Fruit fly (Drosophila melanogaster) whole organism, embryonic: Measurements from ENCODE around the gene PGRP-LE.

Experiments used
- B-H2 ChIP-seq: fragments of 200-800 bp; sonication (Bioruptor generic); optimal IDR thresholded peaks from 2 replicates; lab custom pipeline; 2018; ENCODE audit warnings: missing biosample characterization, mild to moderate bottlenecking, missing genetic modification characterization
- BtbVII ChIP-seq: fragments of 200-800 bp; sonication (Bioruptor generic); optimal IDR thresholded peaks from 3 replicates; lab custom pipeline; 2017; ENCODE audit warnings: missing biosample characterization, mild to moderate bottlenecking, missing genetic modification characterization
- CG12071 ChIP-seq: fragments of 200-800 bp; sonication (Bioruptor generic); optimal IDR thresholded peaks from 3 replicates; lab custom pipeline; 2018; ENCODE audit warnings: missing biosample characterization, mild to moderate bottlenecking, missing genetic modification characterization
- CG14710 ChIP-seq: fragments of 200-800 bp; sonication (Bioruptor generic); optimal IDR thresholded peaks from 3 replicates; lab custom pipeline; 2019; ENCODE audit warnings: missing biosample characterization, mild to moderate bottlenecking, missing genetic modification characterization, moderate library complexity
- CG15696 ChIP-seq: fragments of 200-800 bp; sonication (Bioruptor generic); optimal IDR thresholded peaks from 2 replicates; lab custom pipeline; 2019; ENCODE audit warnings: missing biosample characterization, mild to moderate bottlenecking, missing genetic modification characterization, moderate library complexity
- CG16813 ChIP-seq: fragments of 200-800 bp; sonication (Bioruptor generic); IDR thresholded peaks from 3 replicates; pipeline ENCODE4 v1.3.6; 2022; ENCODE audit warnings: missing biosample characterization, missing genetic modification characterization; ENCODE audit not compliant: partially characterized antibody
- CG30020 ChIP-seq: fragments of 200-800 bp; optimal IDR thresholded peaks from 2 replicates; lab custom pipeline; 2019; ENCODE audit warnings: missing biosample characterization, mild to moderate bottlenecking, missing genetic modification characterization, moderate library complexity
- CG31365 ChIP-seq: fragments of 200-800 bp; sonication (Bioruptor generic); optimal IDR thresholded peaks from 2 replicates; lab custom pipeline; 2018; ENCODE audit warnings: missing biosample characterization, mild to moderate bottlenecking, missing genetic modification characterization
- CG3847 ChIP-seq: fragments of 200-800 bp; sonication (Bioruptor generic); IDR thresholded peaks from 2 replicates; pipeline ENCODE4 v1.3.6; 2022; ENCODE audit warnings: missing biosample characterization, missing genetic modification characterization
- CG7963 ChIP-seq: fragments of 200-800 bp; sonication (Bioruptor generic); IDR thresholded peaks from 3 replicates; pipeline ENCODE4 v1.3.6; 2022; ENCODE audit warnings: missing biosample characterization, missing genetic modification characterization; ENCODE audit not compliant: partially characterized antibody
- CG8290 ChIP-seq, 3 experiments: fragments of 200-800 bp; sonication (Bioruptor generic); optimal IDR thresholded peaks; 2 replicates each; lab custom pipeline; 2016 to 2019; ENCODE audit warnings: missing biosample characterization in 3 of 3, missing genetic modification characterization in 3 of 3, mild to moderate bottlenecking in 2 of 3, moderate library complexity in 1 of 3
- Dip2 ChIP-seq: fragments of 200-800 bp; sonication (Bioruptor generic); IDR thresholded peaks from 2 replicates; pipeline ENCODE4 v1.3.6; 2022; ENCODE audit warnings: missing biosample characterization, missing genetic modification characterization
- Doc3 ChIP-seq: fragments of 200-800 bp; sonication (Bioruptor generic); IDR thresholded peaks from 3 replicates; pipeline ENCODE4 v1.3.6; 2022; ENCODE audit warnings: missing biosample characterization, missing genetic modification characterization; ENCODE audit not compliant: partially characterized antibody
- Dref ChIP-seq: fragments of 200-800 bp; sonication (Bioruptor generic); IDR thresholded peaks from 2 replicates; pipeline ENCODE4 v1.3.6; 2022; ENCODE audit warnings: missing biosample characterization, missing genetic modification characterization
- Drgx ChIP-seq: fragments of 200-800 bp; sonication (Bioruptor generic); IDR thresholded peaks from 2 replicates; pipeline ENCODE4 v1.3.6; 2022; ENCODE audit warnings: missing biosample characterization, missing genetic modification characterization
- E2f1 ChIP-seq: fragments of 200-800 bp; sonication (Bioruptor generic); IDR thresholded peaks from 2 replicates; pipeline ENCODE4 v1.3.6; 2022; ENCODE audit warnings: missing biosample characterization, missing genetic modification characterization
- HLH4C ChIP-seq: fragments of 200-800 bp; sonication (Bioruptor generic); IDR thresholded peaks from 3 replicates; pipeline ENCODE4 v1.3.6; 2022; ENCODE audit warnings: missing biosample characterization, missing genetic modification characterization; ENCODE audit not compliant: partially characterized antibody
- MBD-R2 ChIP-seq: fragments of 200-800 bp; sonication (Bioruptor generic); IDR thresholded peaks from 2 replicates; pipeline ENCODE4 v1.3.6; 2022; ENCODE audit warnings: missing biosample characterization, missing genetic modification characterization
- NC2α ChIP-seq: fragments of 200-800 bp; sonication (Bioruptor generic); optimal IDR thresholded peaks from 2 replicates; lab custom pipeline; 2016; ENCODE audit warnings: missing biosample characterization, missing genetic modification characterization
- NC2β ChIP-seq: fragments of 200-800 bp; sonication (Bioruptor generic); optimal IDR thresholded peaks from 2 replicates; lab custom pipeline; 2016; ENCODE audit warnings: missing biosample characterization, missing genetic modification characterization
- Neu2 ChIP-seq: fragments of 200-800 bp; sonication (Bioruptor generic); optimal IDR thresholded peaks from 3 replicates; lab custom pipeline; 2016; ENCODE audit warnings: missing biosample characterization, missing genetic modification characterization, borderline replicate concordance
- Opbp ChIP-seq: fragments of 200-800 bp; sonication (Bioruptor generic); IDR thresholded peaks from 3 replicates; pipeline ENCODE4 v1.3.6; 2022; ENCODE audit warnings: missing biosample characterization, missing genetic modification characterization; ENCODE audit not compliant: partially characterized antibody
- Ptx1 ChIP-seq: fragments of 200-800 bp; sonication (Bioruptor generic); IDR thresholded peaks from 2 replicates; pipeline ENCODE4 v1.3.6; 2022; ENCODE audit warnings: missing biosample characterization, missing genetic modification characterization
- Scr ChIP-seq: fragments of 200-800 bp; sonication (Bioruptor generic); IDR thresholded peaks from 2 replicates; pipeline ENCODE4 v1.3.6; 2022; ENCODE audit warnings: missing biosample characterization, missing genetic modification characterization; ENCODE audit not compliant: partially characterized antibody
- Sry-δ ChIP-seq: fragments of 200-800 bp; sonication (Bioruptor generic); optimal IDR thresholded peaks from 2 replicates; lab custom pipeline; 2016; ENCODE audit warnings: missing biosample characterization, missing genetic modification characterization
- amos ChIP-seq: fragments of 200-800 bp; sonication (Bioruptor generic); IDR thresholded peaks from 2 replicates; pipeline ENCODE4 v1.3.6; 2022; ENCODE audit warnings: missing biosample characterization, missing genetic modification characterization; ENCODE audit not compliant: partially characterized antibody
- ato ChIP-seq: fragments of 200-800 bp; sonication (Bioruptor generic); IDR thresholded peaks from 2 replicates; pipeline ENCODE4 v1.3.6; 2022; ENCODE audit warnings: missing biosample characterization, missing genetic modification characterization; ENCODE audit not compliant: partially characterized antibody
- bowl ChIP-seq: fragments of 200-800 bp; sonication (Bioruptor generic); IDR thresholded peaks from 2 replicates; pipeline ENCODE4 v1.3.6; 2022; ENCODE audit warnings: missing biosample characterization, missing genetic modification characterization
- cas ChIP-seq: fragments of 200-800 bp; sonication (Bioruptor generic); IDR thresholded peaks from 2 replicates; pipeline ENCODE4 v1.3.6; 2022; ENCODE audit warnings: missing biosample characterization, missing genetic modification characterization
- emc ChIP-seq: fragments of 200-800 bp; sonication (Bioruptor generic); optimal IDR thresholded peaks from 2 replicates; lab custom pipeline; 2016; ENCODE audit warnings: missing biosample characterization, missing genetic modification characterization
- exex ChIP-seq: fragments of 200-800 bp; sonication (Bioruptor generic); optimal IDR thresholded peaks from 4 replicates; lab custom pipeline; 2018; ENCODE audit warnings: missing biosample characterization, mild to moderate bottlenecking, missing genetic modification characterization, moderate library complexity
- gt ChIP-seq: fragments of 200-800 bp; sonication (Bioruptor generic); IDR thresholded peaks from 2 replicates; pipeline ENCODE4 v1.3.6; 2022; ENCODE audit warnings: missing biosample characterization, missing genetic modification characterization
- hb ChIP-seq: fragments of 200-800 bp; sonication (Bioruptor generic); IDR thresholded peaks from 3 replicates; pipeline ENCODE4 v1.3.6; 2022; ENCODE audit warnings: missing biosample characterization, missing genetic modification characterization; ENCODE audit not compliant: partially characterized antibody
- hbn ChIP-seq: fragments of 200-800 bp; sonication (Bioruptor generic); IDR thresholded peaks from 2 replicates; pipeline ENCODE4 v1.3.6; 2022; ENCODE audit warnings: missing biosample characterization, missing genetic modification characterization; ENCODE audit not compliant: partially characterized antibody
- inv ChIP-seq: fragments of 200-800 bp; sonication (Bioruptor generic); IDR thresholded peaks from 2 replicates; pipeline ENCODE4 v1.3.6; 2022; ENCODE audit warnings: missing biosample characterization, missing genetic modification characterization; ENCODE audit not compliant: partially characterized antibody
- knrl ChIP-seq: fragments of 200-800 bp; sonication (Bioruptor generic); IDR thresholded peaks from 3 replicates; pipeline ENCODE4 v1.3.6; 2022; ENCODE audit warnings: missing biosample characterization, missing genetic modification characterization; ENCODE audit not compliant: partially characterized antibody
- lov ChIP-seq, 2 experiments: fragments of 200-800 bp in 1 of 2; fragments of >200 bp in 1 of 2; sonication (Bioruptor generic) in 1 of 2; IDR thresholded peaks in 1 of 2; optimal IDR thresholded peaks in 1 of 2; 2 replicates in 1 of 2; 3 replicates in 1 of 2; pipeline versions ENCODE4 v1.3.6 to Lab custom; 2017 to 2022; ENCODE audit warnings: missing biosample characterization in 1 of 2, missing genetic modification characterization in 1 of 2
- nerfin-2 ChIP-seq: fragments of 200-800 bp; sonication (Bioruptor generic); IDR thresholded peaks from 2 replicates; pipeline ENCODE4 v1.3.6; 2022; ENCODE audit warnings: missing biosample characterization, missing genetic modification characterization; ENCODE audit not compliant: partially characterized antibody
- row ChIP-seq: fragments of 200-800 bp; sonication (Bioruptor generic); IDR thresholded peaks from 3 replicates; pipeline ENCODE4 v1.3.6; 2022; ENCODE audit warnings: missing biosample characterization, missing genetic modification characterization
- sim ChIP-seq: fragments of 200-800 bp; sonication (Bioruptor generic); IDR thresholded peaks from 2 replicates; pipeline ENCODE4 v1.3.6; 2022; ENCODE audit warnings: missing biosample characterization, missing genetic modification characterization
- sna ChIP-seq: fragments of 200-800 bp; sonication (Bioruptor generic); IDR thresholded peaks from 2 replicates; pipeline ENCODE4 v1.3.6; 2022; ENCODE audit warnings: missing biosample characterization, missing genetic modification characterization; ENCODE audit not compliant: partially characterized antibody
- stc ChIP-seq: fragments of 200-800 bp; sonication (Bioruptor generic); IDR thresholded peaks from 2 replicates; pipeline ENCODE4 v1.3.6; 2022; ENCODE audit warnings: missing biosample characterization, missing genetic modification characterization
- stwl ChIP-seq: fragments of 200-800 bp; sonication (Bioruptor generic); optimal IDR thresholded peaks from 3 replicates; lab custom pipeline; 2018; ENCODE audit warnings: missing biosample characterization, mild to moderate bottlenecking, missing genetic modification characterization, moderate library complexity
- tna ChIP-seq: fragments of 200-800 bp; sonication (Bioruptor generic); IDR thresholded peaks from 2 replicates; pipeline ENCODE4 v1.3.6; 2022; ENCODE audit warnings: missing biosample characterization, missing genetic modification characterization; ENCODE audit not compliant: partially characterized antibody
- vnd ChIP-seq: fragments of 200-800 bp; sonication (Bioruptor generic); IDR thresholded peaks from 3 replicates; pipeline ENCODE4 v1.3.6; 2022; ENCODE audit warnings: missing biosample characterization, missing genetic modification characterization; ENCODE audit not compliant: partially characterized antibody
- zen2 ChIP-seq: fragments of 200-800 bp; sonication (Bioruptor generic); IDR thresholded peaks from 3 replicates; pipeline ENCODE4 v1.3.6; 2022; ENCODE audit warnings: missing biosample characterization, missing genetic modification characterization; ENCODE audit not compliant: partially characterized antibody

Gene PGRP-LE

DNA sequence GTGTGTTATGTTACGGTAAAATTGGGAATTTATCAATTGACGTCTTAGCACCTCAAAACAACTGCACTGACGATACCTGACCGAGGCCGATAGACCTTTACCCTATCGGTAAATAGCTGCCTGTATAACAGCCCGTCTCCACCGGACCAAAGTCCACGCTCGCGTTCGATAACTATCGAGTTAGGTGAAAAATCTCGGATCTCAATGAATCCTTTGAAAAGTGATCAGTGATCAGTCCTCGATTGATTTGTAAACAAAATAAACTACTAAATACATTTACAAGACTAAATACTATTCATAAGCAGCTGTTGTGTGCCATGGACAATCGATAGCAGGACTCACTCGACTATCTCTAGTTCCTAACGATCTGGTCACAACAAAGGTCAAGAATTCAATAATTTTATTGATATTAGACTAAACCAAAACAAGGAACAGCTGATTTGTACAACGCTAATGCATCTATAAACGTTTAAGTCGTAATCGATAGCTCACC, 7.7 kb downstream of the PGRP-LE start, which contains the start of gene sordd1 (continued):
- peak; percentile 82 for TF ChIP-seq hb (GFP tag; lab: Robert Waterston, UW)
- TF ChIP-seq hbn: peak; percentile 83
- TF ChIP-seq Sry-δ (GFP tag; lab: Kevin White, UChicago): peak; percentile 76
- peak; percentile 4 for TF ChIP-seq CG14710 (tag; lab: Kevin White, UChicago)
- TF ChIP-seq Dref (GFP tag; lab: Robert Waterston, UW): peak; percentile 79
- peak; percentile 92 for TF ChIP-seq HLH4C (GFP tag; lab: Robert Waterston, UW)
- peak; percentile 70; the same call in 1 of the 2 replicates for TF ChIP-seq sna (GFP tag; lab: Robert Waterston, UW)
- peak; percentile 82 for TF ChIP-seq Doc3 (GFP tag; lab: Robert Waterston, UW)
- peak; percentile 88 for TF ChIP-seq nerfin-2 (GFP tag; lab: Robert Waterston, UW)
- TF ChIP-seq CG3847: peak; percentile 35; the same call in 1 of the 2 replicates
- TF ChIP-seq tna (GFP tag; lab: Robert Waterston, UW): peak; percentile 86
- peak; percentile 90 for TF ChIP-seq vnd (GFP tag; lab: Robert Waterston, UW)
- TF ChIP-seq row (GFP tag; lab: Robert Waterston, UW): peak; percentile 77
- TF ChIP-seq Opbp: peak; percentile 88
- TF ChIP-seq Scr: peak; percentile 92
- TF ChIP-seq Ptx1 (GFP tag; lab: Robert Waterston, UW): 0 out of 2 replicates have a peak, but pooled peaks have one; percentile 23
- peak; percentile 95 for TF ChIP-seq inv
- TF ChIP-seq ato (GFP tag; lab: Robert Waterston, UW): peak; percentile 81
- peak; percentile 74 for TF ChIP-seq CG8290 (GFP tag; optimal IDR thresholded peaks at IDR 0.05; lab: Kevin White, UChicago)
- peak in 1 of 2 experiments; percentile 63 for TF ChIP-seq CG8290 (tag; optimal IDR thresholded peaks at IDR 0.05; lab: Kevin White, UChicago)
- TF ChIP-seq zen2: peak; percentile 75; the same call in 2 of the 3 replicates
- TF ChIP-seq knrl (GFP tag; lab: Robert Waterston, UW): peak; percentile 93
- TF ChIP-seq CG7963 (GFP tag; lab: Robert Waterston, UW): peak; percentile 85
- peak; percentile 53 for TF ChIP-seq Neu2
- peak; percentile 31; the same call in 1 of the 2 replicates for TF ChIP-seq MBD-R2 (GFP tag; lab: Robert Waterston, UW)
- TF ChIP-seq amos: peak; percentile 93
- peak; percentile 97 for TF ChIP-seq CG16813

DNA sequence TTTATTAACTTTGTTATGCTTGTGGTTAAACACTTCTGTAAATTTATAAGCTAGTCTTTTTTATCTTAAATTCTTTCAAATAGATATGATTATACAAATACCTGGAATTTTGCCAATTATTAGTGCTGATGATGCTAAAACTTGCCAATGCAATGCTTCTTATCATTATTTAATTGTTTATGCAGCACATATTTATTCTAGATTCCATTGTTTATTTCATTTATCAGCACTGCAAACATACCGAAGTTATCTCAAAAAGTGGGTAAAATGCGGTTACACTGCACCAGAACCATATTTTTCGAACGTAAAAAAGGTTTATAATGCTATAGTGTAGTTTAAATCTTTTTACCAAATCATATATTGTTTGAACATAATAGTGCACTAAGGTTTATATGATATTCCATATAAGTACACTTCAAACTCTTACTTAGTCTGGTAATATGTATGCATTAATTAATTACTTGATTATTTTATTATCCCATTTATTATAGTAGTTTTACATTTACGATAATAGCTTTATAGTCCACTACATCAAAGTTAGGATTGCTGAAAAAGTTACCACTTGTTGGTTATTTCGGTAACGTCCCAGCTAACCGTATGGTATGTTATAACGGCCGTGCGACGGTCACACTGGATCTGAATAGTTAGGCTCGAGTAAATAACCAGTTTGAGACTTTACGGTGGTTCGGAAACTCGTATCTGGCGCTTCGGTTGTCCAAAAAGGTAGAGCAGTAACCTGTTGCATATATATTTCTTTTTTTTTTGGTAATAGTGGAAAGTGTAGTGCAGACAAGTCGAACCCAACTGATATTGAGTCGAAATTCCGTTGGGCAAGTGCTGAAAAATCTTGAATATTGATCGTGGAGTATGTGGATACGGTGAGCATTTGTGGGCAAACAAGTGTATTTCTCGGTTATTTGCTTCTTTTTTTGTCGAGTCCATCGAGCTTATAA, 15.2 kb downstream of the PGRP-LE start, which contains the start of gene Rhp:
Gene Rhp (plus strand): TSS at position 663 of the 953 bp plus-strand sequence.
- no peak for TF ChIP-seq cas (GFP tag; lab: Robert Waterston, UW)
- peak; percentile 68 for TF ChIP-seq BtbVII (GFP tag; lab: Kevin White, UChicago)
- TF ChIP-seq stc: no peak
- peak; percentile 46 for TF ChIP-seq exex (tag; lab: Kevin White, UChicago)
- TF ChIP-seq CG30020 (tag; lab: Kevin White, UChicago): no peak
- TF ChIP-seq NC2β: no peak
- peak; percentile 49 for TF ChIP-seq CG31365 (tag; lab: Kevin White, UChicago)
- no peak for TF ChIP-seq Dip2 (GFP tag; lab: Robert Waterston, UW)
- TF ChIP-seq bowl (GFP tag; lab: Robert Waterston, UW): no peak
- TF ChIP-seq CG15696 (tag; lab: Kevin White, UChicago): peak; percentile 75
- TF ChIP-seq CG12071 (GFP tag; lab: Kevin White, UChicago): peak; percentile 69
- TF ChIP-seq Drgx (GFP tag; lab: Robert Waterston, UW): peak; percentile 6; the same call in 1 of the 2 replicates
- no peak; the same call in 1 of the 2 replicates for TF ChIP-seq E2f1 (GFP tag; lab: Robert Waterston, UW)
- TF ChIP-seq lov (optimal IDR thresholded peaks at IDR 0.05; lab: Kevin White, UChicago): no peak
- TF ChIP-seq lov (GFP tag; IDR thresholded peaks at IDR 0.05; lab: Robert Waterston, UW): no peak
- TF ChIP-seq gt: no peak
- no peak for TF ChIP-seq stwl (tag; lab: Kevin White, UChicago)
- no peak for TF ChIP-seq sim (GFP tag; lab: Robert Waterston, UW)
- TF ChIP-seq NC2α (GFP tag; lab: Kevin White, UChicago): no peak
- TF ChIP-seq B-H2: peak; percentile 7
- no peak for TF ChIP-seq emc (GFP tag; lab: Kevin White, UChicago)
- no peak for TF ChIP-seq Doc3 (GFP tag; lab: Robert Waterston, UW)
